Fruit fly (Drosophila melanogaster) whole organism, adult: ENCODE results near the gene Jon99Cii.
A peak's percentile ranks its signal among the peaks of the same experiment; 100 is the strongest.
"Not testable (repeated sequence)": the region's sequence is repeated elsewhere in the genome, so short reads cannot be mapped to it uniquely, and the experiment has no call there.

Experiments used
- CG11617 ChIP-seq: fragments of 200-800 bp; sonication (Bioruptor generic); optimal IDR thresholded peaks from 2 replicates; lab custom pipeline; 2017; ENCODE audit warnings: mild to moderate bottlenecking, missing biosample characterization, missing genetic modification reagents, missing genetic modification characterization
- CG12768 ChIP-seq: fragments of 200-800 bp; sonication (Bioruptor generic); optimal IDR thresholded peaks from 2 replicates; lab custom pipeline; 2017; ENCODE audit warnings: missing biosample characterization, missing genetic modification characterization, mild to moderate bottlenecking, moderate library complexity, missing genetic modification reagents
- CG14711 ChIP-seq: fragments of 200-800 bp; sonication (Bioruptor generic); optimal IDR thresholded peaks from 2 replicates; lab custom pipeline; 2018; ENCODE audit warnings: missing biosample characterization, mild to moderate bottlenecking, missing genetic modification characterization, moderate library complexity
- CG1620 ChIP-seq: fragments of 200-800 bp; sonication (Bioruptor generic); optimal IDR thresholded peaks from 2 replicates; lab custom pipeline; 2016; ENCODE audit warnings: missing biosample characterization, missing genetic modification characterization
- CG33017 ChIP-seq: fragments of 200-800 bp; sonication (Bioruptor generic); optimal IDR thresholded peaks from 2 replicates; lab custom pipeline; 2018; ENCODE audit warnings: missing biosample characterization, mild to moderate bottlenecking, missing genetic modification characterization, moderate library complexity
- CG5204 ChIP-seq: fragments of 200-800 bp; sonication (Bioruptor generic); optimal IDR thresholded peaks from 2 replicates; lab custom pipeline; 2016; ENCODE audit warnings: missing biosample characterization, missing genetic modification characterization
- CG7045 ChIP-seq: fragments of 200-800 bp; sonication (Bioruptor generic); optimal IDR thresholded peaks from 2 replicates; lab custom pipeline; 2017; ENCODE audit warnings: missing biosample characterization, mild to moderate bottlenecking, missing genetic modification characterization
- CG7101 ChIP-seq: fragments of 200-800 bp; sonication (Bioruptor generic); optimal IDR thresholded peaks from 2 replicates; lab custom pipeline; 2018; ENCODE audit warnings: missing biosample characterization, mild to moderate bottlenecking, missing genetic modification characterization, moderate library complexity
- Clk ChIP-seq: fragments of 200-800 bp; sonication (Bioruptor generic); optimal IDR thresholded peaks from 2 replicates; lab custom pipeline; 2017; ENCODE audit warnings: missing biosample characterization, missing genetic modification characterization
- Crg-1 ChIP-seq: fragments of 200-800 bp; sonication (Bioruptor generic); optimal IDR thresholded peaks from 2 replicates; lab custom pipeline; 2016; ENCODE audit warnings: missing biosample characterization, missing genetic modification characterization
- Hr96 ChIP-seq: fragments of 200-800 bp; sonication (Bioruptor generic); optimal IDR thresholded peaks from 2 replicates; lab custom pipeline; 2016; ENCODE audit warnings: missing biosample characterization, missing genetic modification characterization
- Mnt ChIP-seq: fragments of 200-800 bp; sonication (Bioruptor generic); optimal IDR thresholded peaks from 2 replicates; lab custom pipeline; 2016; ENCODE audit warnings: missing biosample characterization, mild to moderate bottlenecking, missing genetic modification characterization
- bab1 ChIP-seq: fragments of 200-800 bp; sonication (Bioruptor generic); optimal IDR thresholded peaks from 3 replicates; lab custom pipeline; 2019; ENCODE audit warnings: missing biosample characterization, mild to moderate bottlenecking, missing genetic modification characterization, moderate library complexity
- cic ChIP-seq: fragments of 200-800 bp; sonication (Bioruptor generic); optimal IDR thresholded peaks from 2 replicates; lab custom pipeline; 2017; ENCODE audit warnings: missing biosample characterization, mild to moderate bottlenecking, missing genetic modification characterization, moderate library complexity
- cnc ChIP-seq, 2 experiments: fragments of >200 bp; optimal IDR thresholded peaks; 2 replicates each; lab custom pipeline; 2017
- kay ChIP-seq: fragments of 200-800 bp; sonication (Bioruptor generic); peaks from one replicate; lab custom pipeline; 2016; ENCODE audit warnings: missing biosample characterization, missing genetic modification characterization, borderline replicate concordance
- ovo ChIP-seq: fragments of 200-800 bp; sonication (Bioruptor generic); optimal IDR thresholded peaks from 2 replicates; lab custom pipeline; 2016; ENCODE audit warnings: missing biosample characterization, missing genetic modification characterization
- pad ChIP-seq: fragments of 200-800 bp; sonication (Bioruptor generic); optimal IDR thresholded peaks from 3 replicates; lab custom pipeline; 2017; ENCODE audit warnings: missing biosample characterization, missing genetic modification characterization, mild to moderate bottlenecking, moderate library complexity, missing genetic modification reagents
- tj ChIP-seq: fragments of 200-800 bp; sonication (Bioruptor generic); optimal IDR thresholded peaks from 3 replicates; lab custom pipeline; 2017; ENCODE audit warnings: missing biosample characterization, mild to moderate bottlenecking, missing genetic modification characterization, moderate library complexity
- toe ChIP-seq: fragments of 200-800 bp; sonication (Bioruptor generic); optimal IDR thresholded peaks from 2 replicates; lab custom pipeline; 2016; ENCODE audit warnings: missing biosample characterization, missing genetic modification characterization

Jon99Cii gene

dm6 chr3R:29926089-29926488 lies 1.7 kb upstream of the Jon99Cii start, which contains the start of gene Jon99Ci:
Jon99Ci (minus strand) TSS chr3R:29926189.
- TF ChIP-seq cic (GFP tag; lab: Kevin White, UChicago) (peak; percentile 64), Clk (GFP tag; lab: Kevin White, UChicago) (no peak)

- not testable (repeated sequence) for TF ChIP-seq kay, pad, CG11617 (GFP tag; lab: Kevin White, UChicago)
These were observed 2.5 kb downstream of the Jon99Cii start, which contains the start of gene Jon99Ciii for dm6 chr3R:29921916-29922315. Jon99Ciii (plus strand) TSS chr3R:29922216.

- TF ChIP-seq Clk (GFP tag; lab: Kevin White, UChicago) (no peak), CG12768 (GFP tag; lab: Kevin White, UChicago) (no peak), CG14711 (tag; lab: Kevin White, UChicago) (no peak), CG5204 (GFP tag; lab: Kevin White, UChicago) (no peak), Mnt (GFP tag; lab: Kevin White, UChicago) (no peak), CG11617 (GFP tag; lab: Kevin White, UChicago) (no peak), CG7101 (tag; lab: Kevin White, UChicago) (no peak), ovo (GFP tag; lab: Kevin White, UChicago) (no peak), CG33017 (tag; lab: Kevin White, UChicago) (no peak)
These were observed 4.2 kb downstream of the Jon99Cii start, which contains the start of gene trp for dm6 chr3R:29920189-29920588. trp (minus strand) TSS chr3R:29920289.

dm6 chr3R:29914246-29914645 lies 10.2 kb downstream of the Jon99Cii start, which contains the start of gene Capa:
Capa (minus strand) TSS chr3R:29914346.
- no peak for TF ChIP-seq toe (GFP tag; lab: Kevin White, UChicago)
- TF ChIP-seq CG33017 (tag; lab: Kevin White, UChicago) = no peak
- no peak for TF ChIP-seq Hr96
- no peak for TF ChIP-seq cic (GFP tag; lab: Kevin White, UChicago)
- TF ChIP-seq Mnt (GFP tag; lab: Kevin White, UChicago) = no peak
- TF ChIP-seq tj (GFP tag; lab: Kevin White, UChicago) = no peak
- TF ChIP-seq cnc (optimal IDR thresholded peaks at IDR 0.05; lab: Kevin White, UChicago) = no peak

dm6 chr3R:29907601-29908175 lies 16.7 kb downstream of the Jon99Cii start, which contains the start of gene CG31036:
CG31036 (plus strand) TSS chr3R:29908107.
- TF ChIP-seq CG7101 (tag; lab: Kevin White, UChicago) (no peak), Hr96 (no peak), CG33017 (tag; lab: Kevin White, UChicago) (no peak), pad (GFP tag; lab: Kevin White, UChicago) (no peak), CG5204 (GFP tag; lab: Kevin White, UChicago) (no peak), toe (GFP tag; lab: Kevin White, UChicago) (no peak), kay (GFP tag; lab: Kevin White, UChicago) (no peak), tj (GFP tag; lab: Kevin White, UChicago) (no peak), CG11617 (GFP tag; lab: Kevin White, UChicago) (no peak), Crg-1 (GFP tag; lab: Kevin White, UChicago) (no peak), CG7045 (GFP tag; lab: Kevin White, UChicago) (no peak), CG12768 (GFP tag; lab: Kevin White, UChicago) (no peak), CG14711 (tag; lab: Kevin White, UChicago) (no peak), ovo (GFP tag; lab: Kevin White, UChicago) (no peak), Clk (GFP tag; lab: Kevin White, UChicago) (no peak), Mnt (GFP tag; lab: Kevin White, UChicago) (no peak), cnc (optimal IDR thresholded peaks at IDR 0.05; lab: Kevin White, UChicago) (no peak), bab1 (GFP tag; lab: Kevin White, UChicago) (no peak)

- no peak for TF ChIP-seq Clk (GFP tag; lab: Kevin White, UChicago)
- no peak for TF ChIP-seq CG1620 (GFP tag; lab: Kevin White, UChicago)
These were observed 19.3 kb downstream of the Jon99Cii start, which contains the start of gene CG15515 for dm6 chr3R:29905164-29905563. CG15515 (plus strand) TSS chr3R:29905464.

dm6 chr3R:29903775-29904356 lies 20.5 kb downstream of the Jon99Cii start, which contains the start of gene CG15517:
CG15517 (minus strand) TSS chr3R:29903825.
- TF ChIP-seq pad (GFP tag; lab: Kevin White, UChicago) (no peak), CG14711 (tag; lab: Kevin White, UChicago) (no peak), cnc (optimal IDR thresholded peaks at IDR 0.05; lab: Kevin White, UChicago) (no peak), bab1 (GFP tag; lab: Kevin White, UChicago) (peak; percentile 30), CG7045 (GFP tag; lab: Kevin White, UChicago) (no peak)
